Worm (Caenorhabditis elegans) whole organism, midembryonic: ENCODE measurements around the gene rcd-1.

Source experiments
- T22C8.4 ChIP-seq: fragments of 200-800 bp; sonication (Bioruptor generic); IDR thresholded peaks from 2 replicates; pipeline ENCODE4 v1.3.6; 2022; ENCODE audit warnings: missing genetic modification characterization, missing compliant biosample characterization
- cog-1 ChIP-seq: sonication (generic microtip); optimal IDR thresholded peaks from 2 replicates; lab custom pipeline; 2016; ENCODE audit warnings: missing genetic modification characterization, missing compliant biosample characterization
- flt-1 ChIP-seq: fragments of 200-800 bp; sonication (Bioruptor generic); IDR thresholded peaks from 2 replicates; pipeline ENCODE4 v1.3.6; 2022; ENCODE audit warnings: missing genetic modification characterization, missing compliant biosample characterization
- klf-2 ChIP-seq: fragments of 200-800 bp; sonication (Bioruptor generic); conservative IDR thresholded peaks from 2 replicates; pipeline ENCODE4 v1.3.6; 2022; ENCODE audit warnings: missing genetic modification reagents, missing genetic modification characterization, missing compliant biosample characterization
- med-1 ChIP-seq: sonication (generic microtip); optimal IDR thresholded peaks from 2 replicates; lab custom pipeline; 2017; ENCODE audit warnings: missing genetic modification characterization, mild to moderate bottlenecking, missing compliant biosample characterization, antibody characterized with exemption, missing genetic modification reagents; ENCODE audit not compliant: insufficient read depth
- ref-1 ChIP-seq: fragments of 200-800 bp; sonication (Bioruptor generic); conservative IDR thresholded peaks from 2 replicates; pipeline ENCODE4 v1.3.6; 2022; ENCODE audit warnings: missing genetic modification reagents, missing genetic modification characterization, missing compliant biosample characterization
- tab-1 ChIP-seq: fragments of 200-800 bp; sonication (Bioruptor generic); IDR thresholded peaks from 2 replicates; pipeline ENCODE4 v1.3.6; 2022; ENCODE audit warnings: missing genetic modification characterization, missing compliant biosample characterization
- ztf-23 ChIP-seq: fragments of 200-800 bp; sonication (Bioruptor generic); IDR thresholded peaks from 2 replicates; pipeline ENCODE4 v1.3.6; 2022; ENCODE audit warnings: missing genetic modification reagents, missing genetic modification characterization, missing compliant biosample characterization
- ztf-29 ChIP-seq: fragments of 200-800 bp; sonication (Bioruptor generic); IDR thresholded peaks from 2 replicates; pipeline ENCODE4 v1.3.6; 2022; ENCODE audit warnings: missing genetic modification reagents, missing genetic modification characterization, missing compliant biosample characterization

Gene rcd-1

DNA sequence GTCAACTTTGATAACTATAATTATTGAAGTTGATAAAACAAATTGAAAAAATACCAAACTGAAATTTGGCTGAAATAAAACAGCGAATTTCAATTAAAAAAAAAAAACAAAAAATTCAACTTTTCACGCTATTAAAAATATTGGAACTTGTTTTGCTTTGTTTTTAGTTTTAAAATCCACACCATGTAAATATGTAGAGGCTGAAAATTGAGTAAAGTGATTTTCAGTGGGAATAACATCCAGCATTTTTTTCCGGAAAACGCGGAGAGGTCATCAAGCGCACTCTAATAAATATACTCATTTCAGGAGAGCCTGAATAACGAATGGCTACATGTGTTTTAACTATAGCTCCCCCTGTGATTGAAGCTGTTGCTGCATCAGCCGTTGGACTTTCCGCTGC is at the start of gene rcd-1:
Gene rcd-1 (plus strand): TSS at position 301 of the 400 bp plus-strand sequence.
- TF ChIP-seq ztf-29 (GFP tag; lab: Robert Waterston, UW) (no peak), ztf-23 (GFP tag; lab: Robert Waterston, UW) (no peak), ref-1 (GFP tag; lab: Robert Waterston, UW) (no peak), med-1 (GFP tag; lab: Kevin White, UChicago) (no peak), cog-1 (tag; lab: Kevin White, UChicago) (no peak), tab-1 (no peak), T22C8.4 (GFP tag; lab: Robert Waterston, UW) (no peak), klf-2 (GFP tag; lab: Robert Waterston, UW) (no peak), flt-1 (GFP tag; lab: Robert Waterston, UW) (no peak)

DNA sequence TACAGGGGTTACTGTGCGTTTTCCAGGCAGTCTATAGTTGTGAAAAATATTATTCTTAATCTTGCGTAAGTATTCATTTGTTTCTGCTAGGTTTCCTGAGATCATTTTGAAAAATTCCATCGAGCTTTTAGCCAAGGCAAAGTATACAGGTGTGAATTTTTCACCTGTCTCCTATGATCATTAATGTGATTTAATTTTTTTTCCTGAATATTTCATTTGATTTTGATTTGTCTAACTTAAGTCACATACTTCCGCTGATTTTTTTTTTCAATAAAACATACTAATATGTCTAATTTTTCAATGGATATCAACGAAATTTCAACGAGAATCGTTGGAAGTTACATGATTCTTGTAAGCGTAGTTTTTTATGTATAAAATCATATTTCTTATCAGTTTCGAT is 48.4 kb upstream of the rcd-1 start, which contains the start of gene srx-108:
Gene srx-108 (plus strand): TSS at position 301 of the 400 bp plus-strand sequence.
- TF ChIP-seq cog-1 (tag; lab: Kevin White, UChicago) (no peak), klf-2 (GFP tag; lab: Robert Waterston, UW) (no peak), T22C8.4 (GFP tag; lab: Robert Waterston, UW) (no peak), med-1 (GFP tag; lab: Kevin White, UChicago) (no peak), tab-1 (no peak), ref-1 (GFP tag; lab: Robert Waterston, UW) (no peak), flt-1 (GFP tag; lab: Robert Waterston, UW) (no peak), ztf-29 (GFP tag; lab: Robert Waterston, UW) (no peak)

DNA sequence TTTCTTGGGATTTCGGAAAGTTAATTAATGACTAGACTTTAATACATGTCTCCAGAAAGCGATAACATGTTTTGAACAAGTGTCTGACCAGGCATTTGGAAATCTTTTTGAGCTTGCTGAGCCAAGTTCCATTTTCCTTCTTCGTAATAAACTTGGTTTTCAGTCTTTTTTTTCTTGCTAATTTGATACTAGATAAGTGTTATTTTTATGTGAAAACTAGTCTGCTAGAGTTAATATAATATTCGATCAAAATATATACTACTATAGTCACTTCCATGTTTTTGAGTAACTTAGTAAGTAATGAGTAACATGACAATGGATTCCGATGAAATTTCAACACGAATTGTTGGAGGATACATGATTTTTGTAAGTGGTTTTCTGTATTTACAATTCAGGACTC is 44.4 kb upstream of the rcd-1 start, which contains the start of gene srx-110:
Gene srx-110 (plus strand): TSS at position 301 of the 400 bp plus-strand sequence.
- no peak for TF ChIP-seq klf-2 (GFP tag; lab: Robert Waterston, UW)
- no peak for TF ChIP-seq ztf-29 (GFP tag; lab: Robert Waterston, UW)
- no peak for TF ChIP-seq flt-1 (GFP tag; lab: Robert Waterston, UW)
- TF ChIP-seq tab-1: no peak

DNA sequence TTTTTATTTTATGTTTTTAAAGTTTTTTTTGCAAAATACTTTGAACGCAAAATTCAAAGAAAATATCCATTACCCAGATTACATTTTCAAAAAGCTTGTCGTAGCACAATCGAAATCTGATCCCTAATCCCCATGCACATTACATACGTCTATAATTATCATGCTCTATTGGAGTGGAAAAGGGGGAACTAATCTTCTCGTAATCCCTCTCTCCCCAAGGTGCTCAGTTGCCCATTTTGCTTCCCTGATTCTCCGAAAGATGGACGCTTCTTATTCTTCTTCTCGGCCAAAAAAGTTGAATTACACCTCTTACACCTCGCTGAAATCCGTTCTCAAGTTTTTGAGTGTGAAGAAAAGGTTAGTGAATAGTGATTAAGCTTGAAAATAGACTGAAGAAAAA is 42.7 kb upstream of the rcd-1 start, which contains the start of gene fbxc-53:
Gene fbxc-53 (plus strand): TSS at position 245 of the 400 bp plus-strand sequence.
- TF ChIP-seq ztf-23 (GFP tag; lab: Robert Waterston, UW) (no peak), klf-2 (GFP tag; lab: Robert Waterston, UW) (no peak), flt-1 (GFP tag; lab: Robert Waterston, UW) (no peak), cog-1 (tag; lab: Kevin White, UChicago) (no peak), med-1 (GFP tag; lab: Kevin White, UChicago) (no peak), ref-1 (GFP tag; lab: Robert Waterston, UW) (no peak), tab-1 (no peak), T22C8.4 (GFP tag; lab: Robert Waterston, UW) (no peak)

DNA sequence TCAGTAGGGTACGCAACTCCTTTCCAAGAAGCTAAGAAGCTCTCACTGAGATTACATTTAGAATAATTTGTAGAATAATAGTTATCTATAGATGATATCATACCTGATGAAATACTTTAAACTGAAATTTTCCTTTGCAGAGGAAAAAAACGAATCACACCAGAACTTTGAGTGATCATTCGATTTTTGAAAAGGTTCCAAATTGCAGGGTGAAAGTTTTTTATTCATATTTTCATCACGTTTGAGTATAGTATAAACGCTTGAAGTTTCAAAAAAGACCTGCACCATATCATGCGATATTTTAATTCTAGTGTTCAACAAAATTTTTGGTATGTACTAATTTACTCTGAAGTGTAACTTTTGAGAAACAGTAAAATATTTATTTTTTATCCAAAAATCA is 39.1 kb upstream of the rcd-1 start, which contains the start of gene srh-100:
Gene srh-100 (minus strand): TSS at position 101 of the 400 bp plus-strand sequence.
- TF ChIP-seq cog-1 (tag; lab: Kevin White, UChicago) (no peak), med-1 (GFP tag; lab: Kevin White, UChicago) (no peak), tab-1 (no peak), klf-2 (GFP tag; lab: Robert Waterston, UW) (no peak), ref-1 (GFP tag; lab: Robert Waterston, UW) (no peak), ztf-23 (GFP tag; lab: Robert Waterston, UW) (no peak), T22C8.4 (GFP tag; lab: Robert Waterston, UW) (no peak), flt-1 (GFP tag; lab: Robert Waterston, UW) (no peak), ztf-29 (GFP tag; lab: Robert Waterston, UW) (no peak)

DNA sequence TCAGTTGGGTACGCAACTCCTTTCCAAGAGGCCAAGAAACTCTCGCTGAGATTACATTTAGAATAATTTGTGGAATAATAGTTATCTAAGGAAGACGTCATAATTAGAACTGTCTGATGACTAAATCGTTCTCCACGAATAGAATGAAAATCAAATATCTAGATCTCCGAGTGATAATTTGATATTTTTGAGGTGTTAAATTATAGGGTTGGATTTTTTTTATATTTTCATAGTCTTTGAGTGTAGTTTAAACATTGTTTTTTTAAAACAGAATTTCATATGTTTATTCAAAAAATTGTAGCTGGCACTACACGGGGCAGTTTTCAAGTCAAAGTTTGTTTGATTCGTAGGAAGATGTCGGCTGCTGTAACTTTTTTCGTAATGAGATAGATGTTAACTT is 37.2 kb upstream of the rcd-1 start, which contains the start of gene srh-99:
Gene srh-99 (minus strand): TSS at position 101 of the 400 bp plus-strand sequence.
- TF ChIP-seq flt-1 (GFP tag; lab: Robert Waterston, UW) (no peak), ref-1 (GFP tag; lab: Robert Waterston, UW) (no peak), tab-1 (no peak), ztf-23 (GFP tag; lab: Robert Waterston, UW) (no peak), T22C8.4 (GFP tag; lab: Robert Waterston, UW) (no peak), med-1 (GFP tag; lab: Kevin White, UChicago) (no peak), klf-2 (GFP tag; lab: Robert Waterston, UW) (no peak), cog-1 (tag; lab: Kevin White, UChicago) (no peak), ztf-29 (GFP tag; lab: Robert Waterston, UW) (no peak)

DNA sequence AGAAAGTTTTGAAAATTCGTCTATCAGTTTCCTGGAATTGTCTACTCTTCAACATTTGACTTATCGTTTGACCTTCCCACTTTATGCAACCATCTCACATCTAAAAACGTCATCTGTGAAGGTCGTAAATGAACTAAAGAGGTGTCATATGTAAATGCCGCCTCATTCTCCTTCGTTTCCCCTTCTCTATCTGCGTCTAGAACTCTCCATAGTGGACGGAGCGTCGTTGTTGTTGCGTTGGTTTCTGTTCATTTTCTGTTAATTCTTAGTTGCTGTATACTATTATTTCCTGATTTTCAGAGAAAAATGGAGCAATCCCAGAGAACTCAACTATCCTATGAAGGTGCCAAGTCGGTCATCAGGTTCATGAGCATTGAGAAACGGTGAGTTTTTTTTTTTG is 36.7 kb upstream of the rcd-1 start, which contains the start of gene fbxc-52:
Gene fbxc-52 (plus strand): TSS at position 301 of the 400 bp plus-strand sequence.
- TF ChIP-seq ztf-23 (GFP tag; lab: Robert Waterston, UW) (no peak), cog-1 (tag; lab: Kevin White, UChicago) (no peak), ztf-29 (GFP tag; lab: Robert Waterston, UW) (no peak), T22C8.4 (GFP tag; lab: Robert Waterston, UW) (no peak), ref-1 (GFP tag; lab: Robert Waterston, UW) (no peak)

DNA sequence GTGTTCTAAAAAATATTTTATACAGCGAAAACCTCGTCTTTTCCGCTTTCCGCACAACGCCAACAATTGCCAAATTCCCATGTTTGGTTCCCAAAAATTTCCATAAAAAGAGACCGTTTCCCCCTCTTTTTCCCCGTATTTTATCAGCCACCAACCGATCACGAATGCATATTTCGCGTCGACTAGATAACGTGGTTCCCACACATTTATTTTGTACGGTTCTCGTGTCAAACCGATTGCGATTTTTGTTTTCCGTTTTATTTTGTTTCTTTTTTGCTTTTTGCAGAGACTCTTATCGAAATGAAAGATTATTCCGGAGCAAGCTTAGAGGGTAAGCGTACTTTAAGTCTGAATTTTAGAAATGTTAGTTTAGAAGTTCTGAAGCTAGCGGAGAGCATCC is 32.7 kb upstream of the rcd-1 start, which contains the start of gene C46E10.3:
Gene C46E10.3 (plus strand): TSS at position 301 of the 400 bp plus-strand sequence.
- no peak for TF ChIP-seq flt-1 (GFP tag; lab: Robert Waterston, UW)
- no peak for TF ChIP-seq cog-1 (tag; lab: Kevin White, UChicago)
- no peak for TF ChIP-seq ref-1 (GFP tag; lab: Robert Waterston, UW)
- no peak for TF ChIP-seq klf-2 (GFP tag; lab: Robert Waterston, UW)
- TF ChIP-seq T22C8.4 (GFP tag; lab: Robert Waterston, UW): no peak
- TF ChIP-seq tab-1: no peak
- TF ChIP-seq ztf-29 (GFP tag; lab: Robert Waterston, UW): no peak
- TF ChIP-seq ztf-23 (GFP tag; lab: Robert Waterston, UW): no peak
- TF ChIP-seq med-1 (GFP tag; lab: Kevin White, UChicago): no peak

DNA sequence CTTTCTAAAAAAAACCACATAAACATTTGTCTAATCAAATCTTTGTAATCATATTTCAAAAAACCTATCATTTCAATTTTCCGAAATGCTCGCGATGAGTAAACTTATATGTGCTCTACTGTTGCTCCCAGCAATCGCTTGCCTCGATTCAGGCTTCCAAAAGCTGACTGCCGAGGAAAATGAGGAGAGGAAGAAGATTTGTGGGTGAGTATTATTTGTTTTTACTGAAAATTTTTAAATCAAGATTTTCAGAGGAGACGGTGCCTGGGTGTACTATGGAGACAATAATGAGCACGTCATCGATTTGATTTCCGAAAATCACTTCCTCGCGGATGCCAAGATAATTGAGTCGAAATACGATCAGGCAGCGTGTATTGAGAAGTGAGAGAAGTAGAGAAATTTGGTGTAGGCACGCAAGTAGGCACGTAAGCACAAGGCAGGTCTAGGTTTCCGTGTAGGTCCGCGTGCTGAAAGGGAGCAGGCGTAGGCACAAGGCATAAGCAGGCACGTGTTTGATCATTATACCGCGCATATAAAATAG is 29.5 kb upstream of the rcd-1 start, which contains the start of gene C46E10.1:
Gene C46E10.1 (plus strand): TSS at position 51 of the 541 bp plus-strand sequence.
- TF ChIP-seq flt-1 (GFP tag; lab: Robert Waterston, UW): no peak
- no peak for TF ChIP-seq ztf-29 (GFP tag; lab: Robert Waterston, UW)
- TF ChIP-seq med-1 (GFP tag; lab: Kevin White, UChicago): no peak
- no peak for TF ChIP-seq tab-1
